Fruit fly (Drosophila melanogaster) whole organism, prepupa: ENCODE data around the gene CG14864.

Experiments used
- Blimp-1 ChIP-seq: fragments of 200-800 bp; sonication (Bioruptor generic); optimal IDR thresholded peaks from 3 replicates; lab custom pipeline; 2017; ENCODE audit warnings: missing biosample characterization, missing genetic modification characterization, mild to moderate bottlenecking, moderate library complexity, missing genetic modification reagents
- CG10631 ChIP-seq: fragments of 200-800 bp; sonication (Bioruptor generic); optimal IDR thresholded peaks from 2 replicates; lab custom pipeline; 2016; ENCODE audit warnings: missing biosample characterization, missing genetic modification characterization
- CG11294 ChIP-seq: fragments of 200-800 bp; sonication (Bioruptor generic); IDR thresholded peaks from 2 replicates; pipeline ENCODE4 v1.3.6; 2022; ENCODE audit warnings: missing biosample characterization, missing genetic modification characterization
- CG11762 ChIP-seq: fragments of 200-800 bp; sonication (Bioruptor generic); optimal IDR thresholded peaks from 3 replicates; lab custom pipeline; 2016; ENCODE audit warnings: missing biosample characterization, missing genetic modification characterization; ENCODE audit not compliant: insufficient read depth
- CG15336 ChIP-seq: fragments of 200-800 bp; sonication (Bioruptor generic); IDR thresholded peaks from 2 replicates; pipeline ENCODE4 v1.3.6; 2022; ENCODE audit warnings: missing biosample characterization, missing genetic modification characterization
- CG16779 ChIP-seq: fragments of 200-800 bp; sonication (Bioruptor generic); optimal IDR thresholded peaks from 3 replicates; lab custom pipeline; 2017; ENCODE audit warnings: missing biosample characterization, mild to moderate bottlenecking, missing genetic modification characterization
- CG31627 ChIP-seq: fragments of 200-800 bp; sonication (Bioruptor generic); optimal IDR thresholded peaks from 3 replicates; lab custom pipeline; 2016; ENCODE audit warnings: missing biosample characterization, missing genetic modification characterization
- CG32006 ChIP-seq: fragments of 200-800 bp; sonication (Bioruptor generic); optimal IDR thresholded peaks from 3 replicates; lab custom pipeline; 2017; ENCODE audit warnings: missing biosample characterization, mild to moderate bottlenecking, missing genetic modification characterization
- CG34406 ChIP-seq: fragments of 200-800 bp; sonication (Bioruptor generic); optimal IDR thresholded peaks from 3 replicates; lab custom pipeline; 2016; ENCODE audit warnings: missing biosample characterization, missing genetic modification characterization
- CG4318 ChIP-seq: fragments of 200-800 bp; sonication (Bioruptor generic); optimal IDR thresholded peaks from 3 replicates; lab custom pipeline; 2017; ENCODE audit warnings: missing biosample characterization, mild to moderate bottlenecking, missing genetic modification characterization
- CG6276 ChIP-seq: fragments of 200-800 bp; sonication (Bioruptor generic); optimal IDR thresholded peaks from 2 replicates; lab custom pipeline; 2017; ENCODE audit warnings: missing biosample characterization, mild to moderate bottlenecking, missing genetic modification characterization
- CG6792 ChIP-seq: fragments of 200-800 bp; sonication (Bioruptor generic); optimal IDR thresholded peaks from 3 replicates; lab custom pipeline; 2016; ENCODE audit warnings: missing biosample characterization, missing genetic modification characterization
- CG6808 ChIP-seq: fragments of 200-800 bp; sonication (Bioruptor generic); optimal IDR thresholded peaks from 3 replicates; lab custom pipeline; 2017; ENCODE audit warnings: missing biosample characterization, missing genetic modification characterization, mild to moderate bottlenecking, moderate library complexity, missing genetic modification reagents
- CG7368 ChIP-seq: fragments of 200-800 bp; sonication (Bioruptor generic); optimal IDR thresholded peaks from 3 replicates; lab custom pipeline; 2016; ENCODE audit warnings: missing biosample characterization, missing genetic modification characterization
- CG8119 ChIP-seq: fragments of 200-800 bp; sonication (Bioruptor generic); IDR thresholded peaks from 3 replicates; pipeline ENCODE4 v1.3.6; 2022; ENCODE audit warnings: missing biosample characterization, missing genetic modification characterization
- CG8319 ChIP-seq: fragments of 200-800 bp; sonication (Bioruptor generic); optimal IDR thresholded peaks from 3 replicates; lab custom pipeline; 2016; ENCODE audit warnings: missing biosample characterization, missing genetic modification characterization
- Eip78C ChIP-seq: fragments of 200-800 bp; sonication (Bioruptor generic); peaks from one replicate; lab custom pipeline; 2016; ENCODE audit warnings: missing biosample characterization, missing genetic modification characterization
- Ets21C ChIP-seq: fragments of 200-800 bp; sonication (Bioruptor generic); optimal IDR thresholded peaks from 3 replicates; lab custom pipeline; 2016; ENCODE audit warnings: missing biosample characterization, missing genetic modification characterization
- Hr39 ChIP-seq: fragments of 200-800 bp; sonication (Bioruptor generic); optimal IDR thresholded peaks from 2 replicates; lab custom pipeline; 2016; ENCODE audit warnings: missing biosample characterization, missing genetic modification characterization
- Hr4 ChIP-seq: fragments of 200-800 bp; sonication (Bioruptor generic); optimal IDR thresholded peaks from 3 replicates; lab custom pipeline; 2016; ENCODE audit warnings: missing biosample characterization, missing genetic modification characterization
- Lpt ChIP-seq: fragments of 200-800 bp; sonication (Bioruptor generic); optimal IDR thresholded peaks from 3 replicates; lab custom pipeline; 2016; ENCODE audit warnings: missing biosample characterization, missing genetic modification characterization
- Smox ChIP-seq: fragments of 200-800 bp; sonication (Bioruptor generic); optimal IDR thresholded peaks from 3 replicates; lab custom pipeline; 2016; ENCODE audit warnings: missing biosample characterization, missing genetic modification characterization
- Sox102F ChIP-seq: fragments of 200-800 bp; sonication (Bioruptor generic); optimal IDR thresholded peaks from 2 replicates; lab custom pipeline; 2016; ENCODE audit warnings: missing biosample characterization, mild to moderate bottlenecking, missing genetic modification characterization
- Sox14 ChIP-seq: fragments of 200-800 bp; sonication (Bioruptor generic); optimal IDR thresholded peaks from 3 replicates; lab custom pipeline; 2016; ENCODE audit warnings: missing biosample characterization, missing genetic modification characterization
- Sox15 ChIP-seq: fragments of 200-800 bp; sonication (Bioruptor generic); optimal IDR thresholded peaks from 3 replicates; lab custom pipeline; 2016; ENCODE audit warnings: missing biosample characterization, missing genetic modification characterization
- achi ChIP-seq: fragments of 200-800 bp; sonication (Bioruptor generic); optimal IDR thresholded peaks from 3 replicates; lab custom pipeline; 2016; ENCODE audit warnings: missing biosample characterization, missing genetic modification characterization
- acj6 ChIP-seq: fragments of 200-800 bp; sonication (Bioruptor generic); optimal IDR thresholded peaks from 3 replicates; lab custom pipeline; 2016; ENCODE audit warnings: missing biosample characterization, missing genetic modification characterization
- dac ChIP-seq: fragments of 200-800 bp; sonication (Bioruptor generic); optimal IDR thresholded peaks from 2 replicates; lab custom pipeline; 2017; ENCODE audit warnings: missing biosample characterization, mild to moderate bottlenecking, missing genetic modification characterization
- dsx ChIP-seq: fragments of 200-800 bp; optimal IDR thresholded peaks from 3 replicates; lab custom pipeline; 2019; ENCODE audit warnings: missing biosample characterization, mild to moderate bottlenecking, missing genetic modification characterization, moderate library complexity; ENCODE audit not compliant: poor library complexity, severe bottlenecking
- eg ChIP-seq: fragments of 200-800 bp; sonication (Bioruptor generic); IDR thresholded peaks from 3 replicates; pipeline ENCODE4 v1.3.6; 2022; ENCODE audit warnings: missing biosample characterization, missing genetic modification characterization
- esn ChIP-seq: fragments of 200-800 bp; sonication (Bioruptor generic); optimal IDR thresholded peaks from 2 replicates; lab custom pipeline; 2016; ENCODE audit warnings: missing biosample characterization, mild to moderate bottlenecking, missing genetic modification characterization, moderate library complexity
- fd85E ChIP-seq: fragments of 200-800 bp; sonication (Bioruptor generic); optimal IDR thresholded peaks from 3 replicates; lab custom pipeline; 2016; ENCODE audit warnings: missing biosample characterization, missing genetic modification characterization
- fkh ChIP-seq: fragments of 200-800 bp; sonication (Bioruptor generic); optimal IDR thresholded peaks from 3 replicates; lab custom pipeline; 2017; ENCODE audit warnings: missing biosample characterization, mild to moderate bottlenecking, missing genetic modification characterization, moderate library complexity
- lz ChIP-seq: fragments of 200-800 bp; sonication (Bioruptor generic); optimal IDR thresholded peaks from 3 replicates; lab custom pipeline; 2016; ENCODE audit warnings: missing biosample characterization, missing genetic modification characterization
- net ChIP-seq: fragments of 200-800 bp; sonication (Bioruptor generic); optimal IDR thresholded peaks from 3 replicates; lab custom pipeline; 2016; ENCODE audit warnings: missing biosample characterization, missing genetic modification characterization
- pdm3 ChIP-seq: fragments of 200-800 bp; sonication (Bioruptor generic); optimal IDR thresholded peaks from 3 replicates; lab custom pipeline; 2016; ENCODE audit warnings: missing biosample characterization, missing genetic modification characterization
- spab ChIP-seq: fragments of 200-800 bp; sonication (Bioruptor generic); optimal IDR thresholded peaks from 2 replicates; lab custom pipeline; 2017; ENCODE audit warnings: missing biosample characterization, mild to moderate bottlenecking, missing genetic modification characterization, missing genetic modification reagents
- svp ChIP-seq: fragments of 200-800 bp; sonication (Bioruptor generic); peaks from one replicate; lab custom pipeline; 2016; ENCODE audit warnings: missing biosample characterization, missing genetic modification characterization
- topi ChIP-seq: fragments of 200-800 bp; sonication (Bioruptor generic); optimal IDR thresholded peaks from 3 replicates; lab custom pipeline; 2016; ENCODE audit warnings: missing biosample characterization, missing genetic modification characterization
- vri ChIP-seq: fragments of 200-800 bp; sonication (Bioruptor generic); optimal IDR thresholded peaks from 3 replicates; lab custom pipeline; 2016; ENCODE audit warnings: missing biosample characterization, mild to moderate bottlenecking, missing genetic modification characterization

The CG14864 gene

dm6 chr3R:15280619-15281334, 12.4 kb upstream of the CG14864 start (continued):
- TF ChIP-seq CG15336 (GFP tag; lab: Robert Waterston, UW) (peak; percentile 54; the same call in 1 of the 2 replicates), Sox15 (GFP tag; lab: Kevin White, UChicago) (peak; percentile 47), CG10631 (GFP tag; lab: Kevin White, UChicago) (peak; percentile 69), net (GFP tag; lab: Kevin White, UChicago) (peak; percentile 52), Ets21C (GFP tag; lab: Kevin White, UChicago) (peak; percentile 52), dsx (GFP tag; lab: Kevin White, UChicago) (peak; percentile 15), fkh (GFP tag; lab: Kevin White, UChicago) (peak; percentile 46), Hr4 (peak; percentile 67), topi (GFP tag; lab: Kevin White, UChicago) (peak; percentile 73), CG11294 (GFP tag; lab: Robert Waterston, UW) (no peak), esn (GFP tag; lab: Kevin White, UChicago) (peak; percentile 87), Sox14 (GFP tag; lab: Kevin White, UChicago) (peak; percentile 57), CG32006 (peak; percentile 78)

- TF ChIP-seq vri (GFP tag; lab: Kevin White, UChicago) (peak; percentile 57), fkh (GFP tag; lab: Kevin White, UChicago) (peak; percentile 31), CG8119 (GFP tag; lab: Robert Waterston, UW) (no peak), Eip78C (GFP tag; lab: Kevin White, UChicago) (peak; percentile 56), Sox14 (GFP tag; lab: Kevin White, UChicago) (peak; percentile 10), CG7368 (GFP tag; lab: Kevin White, UChicago) (no peak), Hr39 (GFP tag; lab: Kevin White, UChicago) (peak; percentile 1), topi (GFP tag; lab: Kevin White, UChicago) (no peak), CG8319 (GFP tag; lab: Kevin White, UChicago) (no peak), acj6 (GFP tag; lab: Kevin White, UChicago) (no peak), CG15336 (GFP tag; lab: Robert Waterston, UW) (no peak), Smox (no peak), CG16779 (tag; lab: Kevin White, UChicago) (no peak), CG6276 (GFP tag; lab: Kevin White, UChicago) (no peak), CG32006 (no peak), pdm3 (GFP tag; lab: Kevin White, UChicago) (no peak), esn (GFP tag; lab: Kevin White, UChicago) (no peak), fd85E (GFP tag; lab: Kevin White, UChicago) (no peak), CG6792 (GFP tag; lab: Kevin White, UChicago) (no peak), CG11762 (GFP tag; lab: Kevin White, UChicago) (no peak), eg (GFP tag; lab: Robert Waterston, UW) (no peak), Blimp-1 (GFP tag; lab: Kevin White, UChicago) (no peak), CG34406 (GFP tag; lab: Kevin White, UChicago) (no peak), dsx (GFP tag; lab: Kevin White, UChicago) (peak; percentile 91), svp (GFP tag; lab: Kevin White, UChicago) (peak; percentile 10)
These were observed 9.9 kb upstream of the CG14864 start, which contains the start of the genes MRG15 and Tm1 for dm6 chr3R:15277926-15278869. TSS of gene MRG15 (minus strand) at chr3R:15278109. TSS of gene Tm1 (plus strand) at chr3R:15278220.

- TF ChIP-seq achi (GFP tag; lab: Kevin White, UChicago) (peak; percentile 98), CG11762 (GFP tag; lab: Kevin White, UChicago) (peak; percentile 93), Sox102F (GFP tag; lab: Kevin White, UChicago) (peak; percentile 79), CG4318 (GFP tag; lab: Kevin White, UChicago) (no peak), eg (GFP tag; lab: Robert Waterston, UW) (peak; percentile 97), CG7368 (GFP tag; lab: Kevin White, UChicago) (peak; percentile 96), Sox14 (GFP tag; lab: Kevin White, UChicago) (peak; percentile 97), CG34406 (GFP tag; lab: Kevin White, UChicago) (peak; percentile 97), dac (GFP tag; lab: Kevin White, UChicago) (peak; percentile 89), fd85E (GFP tag; lab: Kevin White, UChicago) (no peak), CG15336 (GFP tag; lab: Robert Waterston, UW) (peak; percentile 98), vri (GFP tag; lab: Kevin White, UChicago) (peak; percentile 93), CG31627 (peak; percentile 97), CG32006 (peak; percentile 98), fkh (GFP tag; lab: Kevin White, UChicago) (no peak), acj6 (GFP tag; lab: Kevin White, UChicago) (peak; percentile 97), CG6808 (GFP tag; lab: Kevin White, UChicago) (peak; percentile 98), CG6276 (GFP tag; lab: Kevin White, UChicago) (no peak), lz (GFP tag; lab: Kevin White, UChicago) (peak; percentile 97), spab (GFP tag; lab: Kevin White, UChicago) (peak; percentile 94), net (GFP tag; lab: Kevin White, UChicago) (peak; percentile 96), Lpt (GFP tag; lab: Kevin White, UChicago) (peak; percentile 95)
These were observed 6.9 kb upstream of the CG14864 start, which contains the start of the genes Cp190 and CG4338 for dm6 chr3R:15275158-15275623. TSS of gene Cp190 (minus strand) at chr3R:15275241. TSS of gene CG4338 (plus strand) at chr3R:15275522.
